Worm (Caenorhabditis elegans) whole organism, L3 larva: ENCODE data around the gene aagr-4.

Source experiments
- R02D3.7 ChIP-seq: fragments of 150-350 bp; optimal IDR thresholded peaks from 2 replicates; lab custom pipeline; 2014; ENCODE audit warnings: missing biosample characterization, missing genetic modification characterization
- ceh-16 ChIP-seq: sonication (generic microtip); optimal IDR thresholded peaks from 2 replicates; lab custom pipeline; 2017; ENCODE audit warnings: missing biosample characterization, missing genetic modification characterization
- ceh-82 ChIP-seq: fragments of 150-350 bp; optimal IDR thresholded peaks from 2 replicates; lab custom pipeline; 2014; ENCODE audit warnings: missing biosample characterization, missing genetic modification characterization
- fkh-10 ChIP-seq: sonication (generic microtip); optimal IDR thresholded peaks from 2 replicates; lab custom pipeline; 2017; ENCODE audit warnings: missing biosample characterization, missing genetic modification reagents, missing genetic modification characterization
- lin-39 ChIP-seq: fragments of 150-350 bp; optimal IDR thresholded peaks from 2 replicates; lab custom pipeline; 2018; ENCODE audit warnings: missing biosample characterization, missing genetic modification reagents, missing genetic modification characterization
- nhr-25 ChIP-seq: sonication (generic microtip); optimal IDR thresholded peaks from 2 replicates; lab custom pipeline; 2017; ENCODE audit warnings: missing biosample characterization, missing genetic modification characterization
- nhr-76 ChIP-seq: fragments of 150-350 bp; sonication (generic microtip); optimal IDR thresholded peaks from 5 replicates; lab custom pipeline; 2014; ENCODE audit warnings: missing biosample characterization, missing genetic modification characterization
- nhr-77 ChIP-seq: fragments of 150-350 bp; optimal IDR thresholded peaks from 2 replicates; lab custom pipeline; 2014; ENCODE audit warnings: missing biosample characterization, missing genetic modification characterization
- unc-62 ChIP-seq: fragments of 150-350 bp; sonication (generic microtip); optimal IDR thresholded peaks from 4 replicates; lab custom pipeline; 2014; ENCODE audit warnings: missing biosample characterization, missing genetic modification reagents, missing genetic modification characterization

ce11 chrX:461623-462022 is 1.2 kb downstream of the aagr-4 start:
- TF ChIP-seq unc-62 (GFP tag; lab: Kevin White, UChicago), result no peak
- TF ChIP-seq fkh-10 (GFP tag; lab: Kevin White, UChicago), result no peak
- no peak for TF ChIP-seq nhr-25
- no peak for TF ChIP-seq nhr-77
- TF ChIP-seq nhr-76 (tag; lab: Kevin White, UChicago), result no peak
- no peak for TF ChIP-seq ceh-16 (tag; lab: Kevin White, UChicago)
- no peak for TF ChIP-seq ceh-82 (tag; lab: Kevin White, UChicago)
- no peak for TF ChIP-seq lin-39 (tag; lab: Kevin White, UChicago)
- TF ChIP-seq R02D3.7 (tag; lab: Kevin White, UChicago), result no peak
